Fruit fly (Drosophila melanogaster): ENCODE results near the gene CG10654.
A peak's percentile ranks its signal among the peaks of the same experiment; 100 is the strongest.

Gene CG10654

DNA sequence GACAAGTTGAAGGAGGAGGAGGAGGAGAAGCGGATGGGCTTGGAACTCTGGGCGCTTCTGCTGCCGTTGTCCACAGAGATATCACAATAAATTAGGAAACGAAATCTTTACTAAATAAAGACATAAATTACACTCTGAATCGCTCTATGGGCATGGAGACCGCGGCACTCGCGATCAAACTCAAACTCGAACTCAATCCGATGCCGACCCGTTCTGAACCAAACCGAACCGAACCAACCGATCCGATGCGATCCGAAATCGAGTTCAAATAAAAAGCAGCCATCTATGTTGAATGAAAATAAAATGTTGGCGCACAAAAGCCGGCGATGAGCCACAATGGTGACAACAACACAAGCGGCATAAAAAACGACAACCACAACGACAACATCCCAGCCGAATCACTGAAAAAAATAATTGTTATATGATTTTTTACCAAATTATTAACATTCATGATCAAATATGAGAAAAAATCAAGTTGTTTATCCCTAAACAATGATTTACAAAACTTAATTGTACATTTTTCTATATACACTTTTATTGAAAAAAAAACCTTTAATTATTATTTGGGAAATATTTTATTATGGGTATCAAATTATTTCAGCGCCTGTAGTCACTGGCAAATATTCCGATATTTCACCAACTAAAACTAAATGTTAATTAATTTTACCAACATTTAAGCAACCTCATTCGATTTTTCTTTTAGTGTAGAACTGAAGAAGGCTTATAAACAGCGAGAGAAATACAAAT is 50.6 kb downstream of the CG10654 start (continued):
- no peak for TF ChIP-seq CG7745 (tag; optimal IDR thresholded peaks at IDR 0.05)
- peak; percentile 62 for TF ChIP-seq lmd (GFP tag; IDR thresholded peaks at IDR 0.05)
- no peak for TF ChIP-seq HLH54F (GFP tag; optimal IDR thresholded peaks at IDR 0.05)
- peak; percentile 82 for TF ChIP-seq CG17359 (tag; optimal IDR thresholded peaks at IDR 0.05)
- TF ChIP-seq her (GFP tag; optimal IDR thresholded peaks at IDR 0.05) = no peak
- peak; percentile 78 for TF ChIP-seq tin (GFP tag; optimal IDR thresholded peaks at IDR 0.05)
- TF ChIP-seq CG31388 (GFP tag; optimal IDR thresholded peaks at IDR 0.05) = peak; percentile 50
- TF ChIP-seq CG9609 (GFP tag; optimal IDR thresholded peaks at IDR 0.05) = no peak
- peak; percentile 44 for TF ChIP-seq CG2116 (GFP tag; optimal IDR thresholded peaks at IDR 0.05)
- peak; percentile 83 for TF ChIP-seq CG16815 (GFP tag; optimal IDR thresholded peaks at IDR 0.05)
- no peak for TF ChIP-seq jigr1 (GFP tag; IDR thresholded peaks at IDR 0.05)
- no peak for TF ChIP-seq CG9797 (GFP tag; optimal IDR thresholded peaks at IDR 0.05)
- peak; percentile 48 for TF ChIP-seq Deaf1 (tag; optimal IDR thresholded peaks at IDR 0.05)
- TF ChIP-seq luna (GFP tag; optimal IDR thresholded peaks at IDR 0.05) = no peak
- TF ChIP-seq hbn (GFP tag; IDR thresholded peaks at IDR 0.05; ENCODE audit: partially characterized antibody) = no peak
- TF ChIP-seq Meics (GFP tag; optimal IDR thresholded peaks at IDR 0.05) = peak; percentile 71
- TF ChIP-seq disco-r (GFP tag; optimal IDR thresholded peaks at IDR 0.05) = peak; percentile 21
- no peak; the same call in 1 of the 2 replicates for TF ChIP-seq CG13287 (GFP tag; IDR thresholded peaks at IDR 0.05; ENCODE audit: partially characterized antibody)
- no peak for TF ChIP-seq fd102C (GFP tag; optimal IDR thresholded peaks at IDR 0.05)
- peak; percentile 93 for TF ChIP-seq CG9727 (GFP tag; optimal IDR thresholded peaks at IDR 0.05)
- no peak for TF ChIP-seq CG16813 (GFP tag; IDR thresholded peaks at IDR 0.05; ENCODE audit: partially characterized antibody)
- peak; percentile 42 to 54 for TF ChIP-seq Pdp1 (GFP tag; optimal IDR thresholded peaks at IDR 0.05)
- TF ChIP-seq CG33557 (GFP tag; optimal IDR thresholded peaks at IDR 0.05) = peak; percentile 92
- TF ChIP-seq Side (GFP tag; optimal IDR thresholded peaks at IDR 0.05) = peak; percentile 36
- no peak for TF ChIP-seq stc (GFP tag; IDR thresholded peaks at IDR 0.05)
- TF ChIP-seq CG8290 (GFP tag; optimal IDR thresholded peaks at IDR 0.05) = peak; percentile 53
- TF ChIP-seq CG8290 (tag; optimal IDR thresholded peaks at IDR 0.05) = no peak
- no peak for TF ChIP-seq tna (GFP tag; IDR thresholded peaks at IDR 0.05; ENCODE audit: partially characterized antibody)
- peak; percentile 21 for TF ChIP-seq CG12299 (tag; optimal IDR thresholded peaks at IDR 0.05)
- peak; percentile 80 for TF ChIP-seq PHDP (tag; optimal IDR thresholded peaks at IDR 0.05)
- no peak for TF ChIP-seq exex (tag; optimal IDR thresholded peaks at IDR 0.05)
- 0 out of 2 replicates have a peak, but pooled peaks have one; percentile 24 for TF ChIP-seq CG14667 (GFP tag; IDR thresholded peaks at IDR 0.05)
- no peak for TF ChIP-seq Scr (GFP tag; IDR thresholded peaks at IDR 0.05; ENCODE audit: partially characterized antibody)
- TF ChIP-seq wek (GFP tag; optimal IDR thresholded peaks at IDR 0.05) = no peak
- TF ChIP-seq so (GFP tag; IDR thresholded peaks at IDR 0.05) = peak; percentile 42; the same call in 1 of the 3 replicates
- TF ChIP-seq chinmo (GFP tag; IDR thresholded peaks at IDR 0.05; ENCODE audit: partially characterized antibody) = no peak
- peak; percentile 51 for TF ChIP-seq scrt (GFP tag; optimal IDR thresholded peaks at IDR 0.05)
- TF ChIP-seq Hand (GFP tag; optimal IDR thresholded peaks at IDR 0.05) = no peak
- TF ChIP-seq dpn (GFP tag; optimal IDR thresholded peaks at IDR 0.05) = peak; percentile 52 to 69
- peak; percentile 93 for TF ChIP-seq Sox100B (GFP tag; optimal IDR thresholded peaks at IDR 0.05)
- TF ChIP-seq HHEX (GFP tag; optimal IDR thresholded peaks at IDR 0.05) = peak; percentile 68
- no peak; the same call in 1 of the 2 replicates for TF ChIP-seq vvl (GFP tag; IDR thresholded peaks at IDR 0.05)
- TF ChIP-seq chif (GFP tag; optimal IDR thresholded peaks at IDR 0.05) = peak; percentile 47 to 76
- peak; percentile 77 for TF ChIP-seq CG1602 (GFP tag; optimal IDR thresholded peaks at IDR 0.05)
- TF ChIP-seq CG17361 (GFP tag; IDR thresholded peaks at IDR 0.05) = peak; percentile 97
- TF ChIP-seq shn (GFP tag; optimal IDR thresholded peaks at IDR 0.05) = no peak
- TF ChIP-seq Rfx (GFP tag; IDR thresholded peaks at IDR 0.05) = no peak
- TF ChIP-seq CG31224 (GFP tag; IDR thresholded peaks at IDR 0.05) = no peak
- TF ChIP-seq CG7987 (GFP tag; optimal IDR thresholded peaks at IDR 0.05) = no peak
